Worm (Caenorhabditis elegans): ENCODE results near the gene C16D2.1.

ce11 chrII:9130339-9130738 is 1.1 kb upstream of the C16D2.1 start:
- TF ChIP-seq mec-3 (tag; optimal IDR thresholded peaks at IDR 0.05; ENCODE audit: borderline replicate concordance) (no peak), elt-2 (tag; optimal IDR thresholded peaks at IDR 0.05) (no peak), nfya-1 (tag; optimal IDR thresholded peaks at IDR 0.05) (no peak), C38D4.7 (GFP tag; optimal IDR thresholded peaks at IDR 0.05) (no peak)

All from whole organism, late embryonic.